Worm (Caenorhabditis elegans): ENCODE data around the gene F22D3.4.

DNA sequence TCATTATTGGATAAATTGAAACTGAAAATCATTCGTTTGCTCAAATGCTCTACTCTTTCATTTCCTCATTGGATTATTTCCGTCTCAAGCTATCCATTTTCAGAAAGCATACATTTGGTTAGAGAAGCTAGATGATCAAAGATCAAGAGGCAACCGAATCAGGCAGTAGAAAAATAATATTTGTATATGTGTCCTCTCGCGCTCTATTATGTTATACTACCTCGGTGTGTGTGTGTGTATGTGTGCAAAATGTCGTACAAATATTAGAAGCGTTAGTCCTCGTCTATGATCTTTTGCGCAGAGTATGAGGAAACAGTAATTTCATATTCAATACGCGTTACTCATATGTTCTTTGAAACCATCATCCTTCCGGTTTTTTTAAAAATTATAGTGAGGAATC is 9.7 kb upstream of the F22D3.4 start:
- no peak for TF ChIP-seq nhr-76 (tag; optimal IDR thresholded peaks at IDR 0.05)
- TF ChIP-seq unc-62 (GFP tag; optimal IDR thresholded peaks at IDR 0.05), result no peak
- no peak for TF ChIP-seq skn-1 (tag; optimal IDR thresholded peaks at IDR 0.05)
- TF ChIP-seq fkh-10 (GFP tag; optimal IDR thresholded peaks at IDR 0.05), result no peak
- TF ChIP-seq R02D3.7 (tag; optimal IDR thresholded peaks at IDR 0.05), result no peak

All from whole organism, L3 larva.